Fruit fly (Drosophila melanogaster): ENCODE results near the gene TwdlG.
"Not testable (repeated sequence)": the region's sequence is repeated elsewhere in the genome, so short reads cannot be mapped to it uniquely, and the experiment has no call there.

DNA sequence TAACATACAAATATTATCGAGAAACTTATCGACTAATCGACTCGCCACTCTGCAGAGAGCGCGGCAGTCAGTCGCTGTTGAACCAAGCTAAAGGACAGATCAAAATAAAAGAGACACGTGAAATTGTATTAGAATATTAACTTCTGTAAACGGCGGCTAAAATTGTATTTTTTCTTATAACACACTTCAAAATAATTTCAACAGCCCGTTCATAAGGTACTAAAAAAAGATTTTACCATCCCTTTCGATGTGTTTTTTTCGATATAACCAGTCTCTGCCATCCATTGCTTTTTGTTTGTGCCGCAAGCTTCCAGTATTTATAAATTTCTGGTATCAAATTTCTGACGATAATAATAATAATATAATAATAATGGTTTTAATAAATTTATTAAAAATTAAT lies 39.7 kb downstream of the TwdlG start, which contains the start of gene aux:
- TF ChIP-seq usp (GFP tag; optimal IDR thresholded peaks at IDR 0.05); pan (optimal IDR thresholded peaks at IDR 0.05); Dll (optimal IDR thresholded peaks at IDR 0.05): not testable (repeated sequence)

Measured in whole organism.